Fruit fly (Drosophila melanogaster) whole organism, embryonic: ENCODE results near the gene CG31077.

Source experiments
- B-H2 ChIP-seq: fragments of 200-800 bp; sonication (Bioruptor generic); optimal IDR thresholded peaks from 2 replicates; lab custom pipeline; 2018; ENCODE audit warnings: missing biosample characterization, mild to moderate bottlenecking, missing genetic modification characterization
- C15 ChIP-seq: fragments of 200-800 bp; sonication (Bioruptor generic); IDR thresholded peaks from 3 replicates; pipeline ENCODE4 v1.3.6; 2022; ENCODE audit warnings: missing biosample characterization, missing genetic modification characterization
- CG10979 ChIP-seq: fragments of 200-800 bp; sonication (Bioruptor generic); optimal IDR thresholded peaks from 2 replicates; lab custom pipeline; 2018; ENCODE audit warnings: missing biosample characterization, mild to moderate bottlenecking, missing genetic modification characterization, moderate library complexity
- CG11456 ChIP-seq: fragments of 200-800 bp; sonication (Bioruptor generic); IDR thresholded peaks from 3 replicates; pipeline ENCODE4 v1.3.6; 2022; ENCODE audit warnings: missing biosample characterization, missing genetic modification characterization
- CG12299 ChIP-seq: fragments of 200-800 bp; sonication (Bioruptor generic); optimal IDR thresholded peaks from 2 replicates; lab custom pipeline; 2018; ENCODE audit warnings: missing biosample characterization, mild to moderate bottlenecking, missing genetic modification characterization
- CG1602 ChIP-seq: fragments of 200-800 bp; sonication (Bioruptor generic); optimal IDR thresholded peaks from 3 replicates; lab custom pipeline; 2016; ENCODE audit warnings: missing biosample characterization, missing genetic modification characterization
- CG16779 ChIP-seq: fragments of 200-800 bp; sonication (Bioruptor generic); IDR thresholded peaks from 2 replicates; pipeline ENCODE4 v1.3.6; 2022; ENCODE audit warnings: missing biosample characterization, missing genetic modification characterization
- CG30403 ChIP-seq: fragments of 200-800 bp; sonication (Bioruptor generic); optimal IDR thresholded peaks from 3 replicates; lab custom pipeline; 2016; ENCODE audit warnings: missing biosample characterization, missing genetic modification characterization
- CG30431 ChIP-seq: fragments of 200-800 bp; sonication (Bioruptor generic); optimal IDR thresholded peaks from 2 replicates; lab custom pipeline; 2017; ENCODE audit warnings: missing biosample characterization, missing genetic modification characterization
- CG3281 ChIP-seq: fragments of 200-800 bp; sonication (Bioruptor generic); optimal IDR thresholded peaks from 3 replicates; lab custom pipeline; 2017; ENCODE audit warnings: missing biosample characterization, mild to moderate bottlenecking, missing genetic modification characterization
- CG33213 ChIP-seq: fragments of 200-800 bp; sonication (Bioruptor generic); optimal IDR thresholded peaks from 3 replicates; lab custom pipeline; 2016; ENCODE audit warnings: missing biosample characterization, missing genetic modification characterization
- CG4328 ChIP-seq: fragments of 200-800 bp; sonication (Bioruptor generic); optimal IDR thresholded peaks from 3 replicates; lab custom pipeline; 2017; ENCODE audit warnings: missing biosample characterization, missing genetic modification reagents, missing genetic modification characterization
- CG4820 ChIP-seq: fragments of 200-800 bp; sonication (Bioruptor generic); optimal IDR thresholded peaks from 3 replicates; lab custom pipeline; 2016; ENCODE audit warnings: missing biosample characterization, missing genetic modification characterization
- CG5953 ChIP-seq: fragments of 200-800 bp; sonication (Bioruptor generic); IDR thresholded peaks from 2 replicates; pipeline ENCODE4 v1.3.6; 2022; ENCODE audit warnings: missing biosample characterization, missing genetic modification characterization
- CG6683 ChIP-seq: fragments of 200-800 bp; sonication (Bioruptor generic); optimal IDR thresholded peaks from 2 replicates; lab custom pipeline; 2017; ENCODE audit warnings: missing biosample characterization, mild to moderate bottlenecking, missing genetic modification characterization, missing genetic modification reagents
- CG8281 ChIP-seq: fragments of 200-800 bp; sonication (Bioruptor generic); optimal IDR thresholded peaks from 2 replicates; lab custom pipeline; 2018; ENCODE audit warnings: missing biosample characterization, mild to moderate bottlenecking, missing genetic modification characterization, moderate library complexity
- CG8290 ChIP-seq, 3 experiments: fragments of 200-800 bp; sonication (Bioruptor generic); optimal IDR thresholded peaks; 2 replicates each; lab custom pipeline; 2016 to 2019; ENCODE audit warnings: missing biosample characterization in 3 of 3, missing genetic modification characterization in 3 of 3, mild to moderate bottlenecking in 2 of 3, moderate library complexity in 1 of 3
- CG8359 ChIP-seq: fragments of 200-800 bp; sonication (Bioruptor generic); optimal IDR thresholded peaks from 2 replicates; lab custom pipeline; 2017; ENCODE audit warnings: missing biosample characterization, mild to moderate bottlenecking, missing genetic modification characterization, borderline replicate concordance
- CG8765 ChIP-seq: fragments of 200-800 bp; sonication (Bioruptor generic); IDR thresholded peaks from 2 replicates; pipeline ENCODE4 v1.3.6; 2022; ENCODE audit warnings: missing biosample characterization, missing genetic modification characterization
- CTCF ChIP-seq: fragments of 200-800 bp; sonication (Bioruptor generic); optimal IDR thresholded peaks from 2 replicates; lab custom pipeline; 2017; ENCODE audit warnings: missing biosample characterization, mild to moderate bottlenecking, missing genetic modification characterization, moderate library complexity
- Dbx ChIP-seq: fragments of 200-800 bp; sonication (Bioruptor generic); IDR thresholded peaks from 3 replicates; pipeline ENCODE4 v1.3.6; 2022; ENCODE audit warnings: missing biosample characterization, missing genetic modification characterization
- Drgx ChIP-seq: fragments of 200-800 bp; sonication (Bioruptor generic); IDR thresholded peaks from 2 replicates; pipeline ENCODE4 v1.3.6; 2022; ENCODE audit warnings: missing biosample characterization, missing genetic modification characterization
- HLH3B ChIP-seq: fragments of 200-800 bp; sonication (Bioruptor generic); IDR thresholded peaks from 2 replicates; pipeline ENCODE4 v1.3.6; 2022; ENCODE audit warnings: missing biosample characterization, missing genetic modification characterization
- HLHmδ ChIP-seq: fragments of 200-800 bp; sonication (Bioruptor generic); optimal IDR thresholded peaks from 2 replicates; lab custom pipeline; 2018; ENCODE audit warnings: missing biosample characterization, mild to moderate bottlenecking, missing genetic modification characterization, moderate library complexity
- NK7.1 ChIP-seq: fragments of 200-800 bp; sonication (Bioruptor generic); optimal IDR thresholded peaks from 3 replicates; lab custom pipeline; 2016; ENCODE audit warnings: missing biosample characterization, missing genetic modification characterization
- ara ChIP-seq: fragments of 200-800 bp; sonication (Bioruptor generic); IDR thresholded peaks from 2 replicates; pipeline ENCODE4 v1.3.6; 2022; ENCODE audit warnings: missing biosample characterization, missing genetic modification characterization
- bbx ChIP-seq: fragments of 200-800 bp; sonication (Bioruptor generic); IDR thresholded peaks from 2 replicates; pipeline ENCODE4 v1.3.6; 2022; ENCODE audit warnings: missing biosample characterization, missing genetic modification characterization; ENCODE audit not compliant: partially characterized antibody
- br ChIP-seq: fragments of >200 bp; optimal IDR thresholded peaks from 2 replicates; lab custom pipeline; 2017
- chif ChIP-seq, 2 experiments: fragments of 200-800 bp; sonication (Bioruptor generic); optimal IDR thresholded peaks; 3 replicates each; lab custom pipeline; 2016; ENCODE audit warnings: missing biosample characterization in 2 of 2, missing genetic modification characterization in 2 of 2
- chn ChIP-seq: fragments of 200-800 bp; sonication (Bioruptor generic); optimal IDR thresholded peaks from 2 replicates; lab custom pipeline; 2016; ENCODE audit warnings: missing biosample characterization, missing genetic modification characterization
- corto ChIP-seq: fragments of 200-800 bp; sonication (Bioruptor generic); optimal IDR thresholded peaks from 2 replicates; lab custom pipeline; 2016; ENCODE audit warnings: missing biosample characterization, mild to moderate bottlenecking, missing genetic modification characterization, moderate library complexity
- danr ChIP-seq: fragments of 200-800 bp; sonication (Bioruptor generic); IDR thresholded peaks from 2 replicates; pipeline ENCODE4 v1.3.6; 2022; ENCODE audit warnings: missing biosample characterization, missing genetic modification characterization
- dm ChIP-seq: fragments of 200-800 bp; sonication (Bioruptor generic); optimal IDR thresholded peaks from 3 replicates; lab custom pipeline; 2016; ENCODE audit warnings: missing biosample characterization, missing genetic modification characterization
- dysf ChIP-seq: fragments of 200-800 bp; sonication (Bioruptor generic); IDR thresholded peaks from 3 replicates; pipeline ENCODE4 v1.3.6; 2022; ENCODE audit warnings: missing biosample characterization, missing genetic modification characterization
- exex ChIP-seq: fragments of 200-800 bp; sonication (Bioruptor generic); optimal IDR thresholded peaks from 4 replicates; lab custom pipeline; 2018; ENCODE audit warnings: missing biosample characterization, mild to moderate bottlenecking, missing genetic modification characterization, moderate library complexity
- ftz-f1 ChIP-seq: fragments of 200-800 bp; sonication (Bioruptor generic); optimal IDR thresholded peaks from 2 replicates; lab custom pipeline; 2016; ENCODE audit warnings: missing biosample characterization, missing genetic modification characterization
- gcm ChIP-seq: fragments of 200-800 bp; sonication (Bioruptor generic); optimal IDR thresholded peaks from 2 replicates; lab custom pipeline; 2019; ENCODE audit warnings: missing biosample characterization, mild to moderate bottlenecking, missing genetic modification characterization, moderate library complexity
- ham ChIP-seq: fragments of 200-800 bp; sonication (Bioruptor generic); IDR thresholded peaks from 2 replicates; pipeline ENCODE4 v1.3.6; 2022; ENCODE audit warnings: missing biosample characterization, missing genetic modification characterization
- ind ChIP-seq: fragments of 200-800 bp; sonication (Bioruptor generic); optimal IDR thresholded peaks from 3 replicates; lab custom pipeline; 2016; ENCODE audit warnings: missing biosample characterization, missing genetic modification characterization
- kah ChIP-seq: fragments of 200-800 bp; sonication (Bioruptor generic); optimal IDR thresholded peaks from 2 replicates; lab custom pipeline; 2018; ENCODE audit warnings: missing biosample characterization, mild to moderate bottlenecking, missing genetic modification characterization
- ken ChIP-seq: fragments of 200-800 bp; sonication (Bioruptor generic); IDR thresholded peaks from 3 replicates; pipeline ENCODE4 v1.3.6; 2022; ENCODE audit warnings: missing biosample characterization, missing genetic modification characterization
- lola ChIP-seq, 3 experiments: fragments of >200 bp in 2 of 3; fragments of 200-800 bp in 1 of 3; sonication (Bioruptor generic) in 1 of 3; optimal IDR thresholded peaks; 2 replicates each; lab custom pipeline; 2017 to 2019; ENCODE audit warnings: missing biosample characterization in 3 of 3, missing genetic modification characterization in 3 of 3, mild to moderate bottlenecking in 1 of 3, moderate library complexity in 1 of 3
- mld ChIP-seq: fragments of 200-800 bp; sonication (Bioruptor generic); IDR thresholded peaks from 3 replicates; pipeline ENCODE4 v1.3.6; 2022; ENCODE audit warnings: missing biosample characterization, missing genetic modification characterization; ENCODE audit not compliant: partially characterized antibody
- nerfin-1 ChIP-seq: fragments of 200-800 bp; sonication (Bioruptor generic); optimal IDR thresholded peaks from 3 replicates; lab custom pipeline; 2019; ENCODE audit warnings: missing biosample characterization, mild to moderate bottlenecking, missing genetic modification characterization, moderate library complexity
- phol ChIP-seq: fragments of 200-800 bp; sonication (Bioruptor generic); optimal IDR thresholded peaks from 3 replicates; lab custom pipeline; 2018; ENCODE audit warnings: missing biosample characterization, mild to moderate bottlenecking, missing genetic modification characterization, moderate library complexity
- row ChIP-seq: fragments of 200-800 bp; sonication (Bioruptor generic); IDR thresholded peaks from 3 replicates; pipeline ENCODE4 v1.3.6; 2022; ENCODE audit warnings: missing biosample characterization, missing genetic modification characterization
- sens-2 ChIP-seq: fragments of 200-800 bp; sonication (Bioruptor generic); IDR thresholded peaks from 2 replicates; pipeline ENCODE4 v1.3.6; 2022; ENCODE audit warnings: missing biosample characterization, missing genetic modification characterization
- sqz ChIP-seq: fragments of 200-800 bp; sonication (Bioruptor generic); optimal IDR thresholded peaks from 3 replicates; lab custom pipeline; 2018; ENCODE audit warnings: missing biosample characterization, mild to moderate bottlenecking, missing genetic modification characterization
- tgo ChIP-seq: fragments of 200-800 bp; sonication (Bioruptor generic); IDR thresholded peaks from 3 replicates; pipeline ENCODE4 v1.3.6; 2022; ENCODE audit warnings: missing biosample characterization, missing genetic modification characterization
- tna ChIP-seq: fragments of 200-800 bp; sonication (Bioruptor generic); IDR thresholded peaks from 2 replicates; pipeline ENCODE4 v1.3.6; 2022; ENCODE audit warnings: missing biosample characterization, missing genetic modification characterization; ENCODE audit not compliant: partially characterized antibody
- zfh2 ChIP-seq: fragments of 200-800 bp; sonication (Bioruptor generic); optimal IDR thresholded peaks from 2 replicates; lab custom pipeline; 2016; ENCODE audit warnings: missing biosample characterization, missing genetic modification characterization

The CG31077 gene

DNA sequence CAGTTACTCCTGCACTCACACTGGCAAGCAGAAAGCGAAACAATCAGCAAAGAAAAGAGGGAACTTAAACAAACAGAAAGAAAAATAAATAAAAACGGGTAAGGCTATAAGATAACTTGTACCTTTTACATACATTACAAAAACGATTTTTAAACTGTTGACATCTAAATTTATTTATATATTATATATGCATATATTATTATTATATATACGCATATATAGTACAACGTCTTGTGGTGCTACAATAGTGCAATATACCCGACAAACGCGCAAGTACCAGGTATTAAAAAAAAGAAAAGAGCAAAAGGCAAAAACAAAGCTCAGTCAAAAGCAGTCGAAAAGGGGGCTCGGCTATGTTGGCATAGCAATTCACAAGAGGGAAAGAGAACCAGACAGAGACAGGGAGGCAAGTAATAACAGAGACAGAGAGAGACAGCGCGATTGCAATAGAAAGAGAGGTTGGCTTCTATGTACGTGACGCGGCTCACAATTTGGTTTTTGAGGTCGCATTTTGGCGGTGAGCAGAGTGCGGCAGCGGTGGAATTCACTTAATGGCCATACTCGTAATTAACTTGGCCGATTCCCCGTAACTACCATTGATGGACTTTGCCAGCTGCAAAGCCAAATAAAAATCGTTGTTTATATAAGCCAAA is 45.4 kb upstream of the CG31077 start (continued):
- TF ChIP-seq Drgx (GFP tag; lab: Robert Waterston, UW) = peak; percentile 96
- TF ChIP-seq CG8359 (GFP tag; lab: Kevin White, UChicago) = peak; percentile 16
- TF ChIP-seq br (lab: Kevin White, UChicago) = no peak
- TF ChIP-seq dm (GFP tag; lab: Kevin White, UChicago) = no peak
- TF ChIP-seq CG6683 = peak; percentile 44
- TF ChIP-seq danr = no peak
- TF ChIP-seq exex = peak; percentile 23
- no peak for TF ChIP-seq sens-2 (GFP tag; lab: Robert Waterston, UW)
- TF ChIP-seq nerfin-1 (tag; lab: Kevin White, UChicago) = peak; percentile 2
- no peak for TF ChIP-seq B-H2 (GFP tag; lab: Kevin White, UChicago)
- no peak for TF ChIP-seq bbx (GFP tag; lab: Robert Waterston, UW)
- no peak for TF ChIP-seq CTCF (GFP tag; lab: Kevin White, UChicago)
- no peak for TF ChIP-seq C15 (GFP tag; lab: Robert Waterston, UW)
- TF ChIP-seq ind = peak; percentile 72
- peak; percentile 76 for TF ChIP-seq CG1602 (GFP tag; lab: Kevin White, UChicago)
- peak; percentile 13 for TF ChIP-seq kah
- TF ChIP-seq CG4820 (GFP tag; lab: Kevin White, UChicago) = peak; percentile 38
- TF ChIP-seq zfh2 (GFP tag; lab: Kevin White, UChicago) = no peak
- TF ChIP-seq dysf (GFP tag; lab: Robert Waterston, UW) = peak; percentile 81
- TF ChIP-seq mld (GFP tag; lab: Robert Waterston, UW) = no peak
- peak in 1 of 3 experiments; percentile 52 for TF ChIP-seq lola (GFP tag; optimal IDR thresholded peaks at IDR 0.05; lab: Kevin White, UChicago)
- peak; percentile 80 for TF ChIP-seq corto (GFP tag; lab: Kevin White, UChicago)
- peak; percentile 92 for TF ChIP-seq HLH3B (GFP tag; lab: Robert Waterston, UW)
- TF ChIP-seq row (GFP tag; lab: Robert Waterston, UW) = peak; percentile 89
- peak; percentile 87 for TF ChIP-seq tgo (GFP tag; lab: Robert Waterston, UW)
- peak; percentile 85 for TF ChIP-seq CG5953 (GFP tag; lab: Robert Waterston, UW)
- no peak for TF ChIP-seq chn (GFP tag; lab: Kevin White, UChicago)
- no peak for TF ChIP-seq CG12299 (tag; lab: Kevin White, UChicago)
- peak; percentile 4 for TF ChIP-seq CG8281 (tag; lab: Kevin White, UChicago)
- peak; percentile 60 for TF ChIP-seq CG30431 (GFP tag; lab: Kevin White, UChicago)
- peak; percentile 53 for TF ChIP-seq sqz (GFP tag; lab: Kevin White, UChicago)
- TF ChIP-seq CG8765 (GFP tag; lab: Robert Waterston, UW) = no peak; the same call in 1 of the 2 replicates
- TF ChIP-seq CG3281 (GFP tag; lab: Kevin White, UChicago) = peak; percentile 44
- peak; percentile 55 for TF ChIP-seq CG30403
- peak; percentile 61 for TF ChIP-seq gcm (GFP tag; lab: Kevin White, UChicago)
- TF ChIP-seq HLHmδ (GFP tag; lab: Kevin White, UChicago) = no peak
- no peak for TF ChIP-seq CG4328 (GFP tag; lab: Kevin White, UChicago)
- peak; percentile 31 for TF ChIP-seq ftz-f1 (GFP tag; lab: Kevin White, UChicago)
- TF ChIP-seq CG10979 (tag; lab: Kevin White, UChicago) = peak; percentile 77
- no peak for TF ChIP-seq chif (GFP tag; optimal IDR thresholded peaks at IDR 0.05; lab: Kevin White, UChicago)
- TF ChIP-seq ara (GFP tag; lab: Robert Waterston, UW) = peak; percentile 79
- TF ChIP-seq phol (tag; lab: Kevin White, UChicago) = peak; percentile 73
- TF ChIP-seq CG11456 = peak; percentile 69; the same call in 2 of the 3 replicates
- no peak for TF ChIP-seq tna (GFP tag; lab: Robert Waterston, UW)
- no peak for TF ChIP-seq CG33213
- no peak for TF ChIP-seq ham (GFP tag; lab: Robert Waterston, UW)
- TF ChIP-seq NK7.1 = no peak
- TF ChIP-seq ken (GFP tag; lab: Robert Waterston, UW) = peak; percentile 86
- TF ChIP-seq Dbx (GFP tag; lab: Robert Waterston, UW) = peak; percentile 62; the same call in 1 of the 3 replicates
- TF ChIP-seq CG8290 (GFP tag; optimal IDR thresholded peaks at IDR 0.05; lab: Kevin White, UChicago) = peak; percentile 42
- peak; percentile 42 to 45 for TF ChIP-seq CG8290 (tag; optimal IDR thresholded peaks at IDR 0.05; lab: Kevin White, UChicago)
- TF ChIP-seq CG16779 (GFP tag; lab: Robert Waterston, UW) = no peak
